Fruit fly (Drosophila melanogaster): ENCODE results near the gene CG15742.

Gene CG15742

DNA sequence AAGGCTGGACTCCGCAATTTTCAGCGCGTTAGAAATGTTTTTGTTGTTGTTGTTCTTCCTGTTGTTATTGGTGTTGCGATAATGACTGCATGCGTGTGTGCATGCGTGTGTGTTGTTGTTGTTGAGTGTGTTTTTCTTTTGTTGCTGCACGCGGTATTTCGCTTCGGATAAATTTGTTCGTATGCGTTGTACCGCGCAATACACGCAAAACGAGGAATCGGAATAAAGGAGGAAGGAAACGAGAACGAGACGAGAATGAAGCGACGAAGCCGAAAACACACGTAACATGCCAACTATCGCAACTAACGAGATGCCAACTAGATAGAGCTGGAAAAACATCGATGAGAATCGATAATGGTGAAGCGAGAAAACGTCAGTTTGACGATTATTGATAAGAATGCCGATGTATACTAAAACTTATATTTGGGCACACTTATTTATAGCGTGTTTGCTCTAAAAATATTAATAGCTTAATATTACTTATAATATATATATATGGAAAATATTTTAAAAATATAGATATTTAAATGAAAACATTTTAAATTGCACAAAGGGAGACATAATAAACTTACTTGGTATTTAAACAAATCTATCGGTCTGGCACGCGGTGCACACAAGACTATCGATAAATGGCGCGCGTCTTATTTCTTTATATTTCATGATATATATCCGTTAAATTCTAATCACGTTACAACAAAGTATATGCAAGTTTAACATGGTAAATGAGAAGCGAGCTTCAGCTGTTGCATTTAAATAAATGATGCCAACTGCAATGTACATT, 46.7 kb downstream of the CG15742 start, which contains the start of gene sno:
TSS of gene sno (minus strand) at position 318 of the 781 bp plus-strand sequence.
- TF ChIP-seq EcR (GFP tag; optimal IDR thresholded peaks at IDR 0.05) (no peak), usp (GFP tag; optimal IDR thresholded peaks at IDR 0.05) (no peak)

DNA sequence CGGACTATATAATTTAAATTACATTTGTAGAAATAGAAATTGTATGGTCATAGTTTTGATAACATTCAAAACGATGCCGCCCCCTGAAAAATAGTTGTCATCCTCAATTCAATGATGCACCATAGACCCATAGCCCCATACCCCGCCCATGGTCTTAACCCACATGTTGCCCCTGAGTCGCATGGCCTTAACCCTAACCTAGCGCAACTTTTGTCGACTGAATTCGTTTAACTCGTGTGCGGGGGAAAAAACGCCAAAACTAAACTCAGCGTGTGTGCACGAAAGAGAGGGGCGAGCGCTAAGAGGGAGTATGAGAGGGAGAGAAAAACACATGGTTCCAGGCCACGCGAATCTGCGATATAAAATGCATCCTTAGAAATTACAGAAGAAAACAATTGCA, 47.9 kb downstream of the CG15742 start:
- TF ChIP-seq CG8478 (optimal IDR thresholded peaks at IDR 0.05) (no peak), pan (optimal IDR thresholded peaks at IDR 0.05) (no peak), psq (optimal IDR thresholded peaks at IDR 0.05) (no peak), usp (GFP tag; optimal IDR thresholded peaks at IDR 0.05) (no peak), EcR (GFP tag; optimal IDR thresholded peaks at IDR 0.05) (no peak), Dll (optimal IDR thresholded peaks at IDR 0.05) (no peak)

DNA sequence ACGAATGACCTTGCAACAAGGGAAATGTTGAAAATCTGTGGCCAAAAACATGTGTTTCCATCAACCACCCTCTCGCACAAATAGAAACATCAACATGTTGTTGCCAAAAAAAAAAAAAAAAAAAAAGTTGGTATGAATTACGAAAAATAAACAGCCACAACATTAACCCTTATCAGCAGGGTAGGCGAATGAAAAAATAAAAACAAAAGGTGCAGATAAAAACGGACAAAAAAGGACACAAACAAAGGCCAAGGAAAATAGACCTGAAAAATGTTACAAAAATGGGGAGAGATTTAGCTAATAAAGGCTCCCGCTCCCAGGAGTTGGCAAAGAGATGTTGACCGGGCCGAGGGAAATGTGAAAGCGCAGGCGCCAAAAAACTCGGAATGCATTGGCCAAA, 48.9 kb downstream of the CG15742 start:
- TF ChIP-seq psq (optimal IDR thresholded peaks at IDR 0.05) (no peak), pan (optimal IDR thresholded peaks at IDR 0.05) (no peak), EcR (GFP tag; optimal IDR thresholded peaks at IDR 0.05) (no peak)

DNA sequence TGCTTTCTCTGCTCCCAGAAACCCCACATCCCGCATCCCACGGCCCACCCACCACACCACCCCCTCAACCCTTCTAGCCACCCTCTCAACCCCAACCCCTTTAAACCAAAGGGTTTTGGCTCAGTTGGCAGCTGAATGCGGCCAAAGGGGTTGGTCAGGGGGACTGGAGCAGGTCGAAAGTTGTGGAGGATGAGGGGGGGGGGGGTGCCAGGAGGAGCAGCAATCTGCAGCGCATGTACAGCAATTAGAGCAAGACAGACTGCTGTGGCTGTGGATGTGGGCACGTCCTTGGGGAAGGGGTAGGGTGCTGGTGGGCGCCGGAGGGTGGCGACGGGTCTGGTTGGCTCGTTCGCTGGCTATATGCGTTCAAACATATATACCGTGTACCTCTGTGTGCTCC, 49.7 kb downstream of the CG15742 start:
- TF ChIP-seq CG8478 (optimal IDR thresholded peaks at IDR 0.05) (no peak), psq (optimal IDR thresholded peaks at IDR 0.05) (no peak), EcR (GFP tag; optimal IDR thresholded peaks at IDR 0.05) (no peak)

DNA sequence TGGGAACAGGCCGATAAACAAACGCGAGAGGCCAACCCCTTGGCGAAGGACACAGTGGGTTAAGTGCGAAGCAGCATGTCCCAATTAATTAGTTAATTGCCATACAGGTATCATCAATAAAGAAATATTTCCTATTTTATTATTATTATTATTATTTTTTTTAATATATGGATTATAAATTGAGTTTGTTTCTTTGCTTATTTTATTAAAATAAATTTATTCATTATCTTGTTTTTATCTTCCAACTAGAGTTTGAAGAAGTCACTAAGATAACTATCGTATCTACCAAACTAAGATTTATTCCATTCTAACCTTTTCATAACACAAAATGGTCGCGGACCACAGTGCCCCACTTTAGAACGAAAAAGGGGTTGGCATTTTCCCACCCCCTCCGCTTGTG, 50.2 kb downstream of the CG15742 start:
- TF ChIP-seq psq (optimal IDR thresholded peaks at IDR 0.05) (no peak), EcR (GFP tag; optimal IDR thresholded peaks at IDR 0.05) (no peak), pan (optimal IDR thresholded peaks at IDR 0.05) (no peak), CG8478 (optimal IDR thresholded peaks at IDR 0.05) (no peak), usp (GFP tag; optimal IDR thresholded peaks at IDR 0.05) (no peak), Dll (optimal IDR thresholded peaks at IDR 0.05) (no peak)

Data from whole organism.